Worm (Caenorhabditis elegans) whole organism, mixed stage, embryonic: Measurements from ENCODE around the gene nhr-193.

ENCODE experiments used
- M03D4.4 ChIP-seq: sonication (generic microtip); optimal IDR thresholded peaks from 2 replicates; lab custom pipeline; 2017; ENCODE audit warnings: mild to moderate bottlenecking, missing genetic modification characterization, missing compliant biosample characterization
- bed-3 ChIP-seq: fragments of 200-800 bp; sonication (Bioruptor generic); optimal IDR thresholded peaks from 3 replicates; lab custom pipeline; 2018; ENCODE audit warnings: mild to moderate bottlenecking, missing genetic modification characterization, moderate library complexity, missing compliant biosample characterization
- blmp-1 ChIP-seq: fragments of 150-350 bp; optimal IDR thresholded peaks from 2 replicates; lab custom pipeline; 2014; ENCODE audit warnings: missing biosample characterization, missing genetic modification characterization
- ceh-39 ChIP-seq: fragments of 150-350 bp; optimal IDR thresholded peaks from 2 replicates; lab custom pipeline; 2014; ENCODE audit warnings: missing biosample characterization, missing genetic modification characterization
- ceh-43 ChIP-seq: fragments of 200-800 bp; sonication (Bioruptor generic); optimal IDR thresholded peaks from 2 replicates; lab custom pipeline; 2018; ENCODE audit warnings: mild to moderate bottlenecking, missing genetic modification characterization, moderate library complexity, missing compliant biosample characterization
- ceh-83 ChIP-seq: fragments of 200-800 bp; sonication (Bioruptor generic); optimal IDR thresholded peaks from 2 replicates; lab custom pipeline; 2018; ENCODE audit warnings: mild to moderate bottlenecking, missing genetic modification characterization, missing compliant biosample characterization
- ces-1 ChIP-seq: fragments of 150-350 bp; optimal IDR thresholded peaks from 2 replicates; lab custom pipeline; 2014; ENCODE audit warnings: missing biosample characterization, missing genetic modification reagents, missing genetic modification characterization
- cnd-1 ChIP-seq: fragments of 200-800 bp; sonication (Bioruptor generic); optimal IDR thresholded peaks from 2 replicates; lab custom pipeline; 2018; ENCODE audit warnings: mild to moderate bottlenecking, missing genetic modification characterization, missing compliant biosample characterization
- drap-1 ChIP-seq: fragments of 200-800 bp; sonication (Bioruptor generic); optimal IDR thresholded peaks from 3 replicates; lab custom pipeline; 2018; ENCODE audit warnings: mild to moderate bottlenecking, missing genetic modification characterization, missing compliant biosample characterization
- elt-1 ChIP-seq: sonication (generic microtip); optimal IDR thresholded peaks from 2 replicates; lab custom pipeline; 2017; ENCODE audit warnings: missing genetic modification characterization, mild to moderate bottlenecking, missing compliant biosample characterization, antibody characterized with exemption, moderate library complexity, borderline replicate concordance; ENCODE audit not compliant: insufficient read depth
- elt-3 ChIP-seq: fragments of 150-350 bp; optimal IDR thresholded peaks from 2 replicates; lab custom pipeline; 2014; ENCODE audit warnings: missing biosample characterization, missing genetic modification characterization
- flh-1 ChIP-seq: fragments of 200-800 bp; sonication (Bioruptor generic); optimal IDR thresholded peaks from 2 replicates; lab custom pipeline; 2018; ENCODE audit warnings: mild to moderate bottlenecking, missing genetic modification characterization, moderate library complexity, missing compliant biosample characterization
- ham-2 ChIP-seq: fragments of 200-800 bp; sonication (Bioruptor generic); optimal IDR thresholded peaks from 2 replicates; lab custom pipeline; 2018; ENCODE audit warnings: mild to moderate bottlenecking, missing genetic modification characterization, missing compliant biosample characterization
- hlh-1 ChIP-seq: fragments of 150-350 bp; optimal IDR thresholded peaks from 2 replicates; lab custom pipeline; 2014; ENCODE audit warnings: missing biosample characterization, missing genetic modification reagents, missing genetic modification characterization
- lin-13 ChIP-seq: fragments of 150-350 bp; optimal IDR thresholded peaks from 2 replicates; lab custom pipeline; 2014; ENCODE audit warnings: missing biosample characterization, missing genetic modification characterization
- lin-32 ChIP-seq: fragments of 200-800 bp; sonication (Bioruptor generic); optimal IDR thresholded peaks from 2 replicates; lab custom pipeline; 2018; ENCODE audit warnings: mild to moderate bottlenecking, missing genetic modification characterization, missing compliant biosample characterization
- lsy-2 ChIP-seq: fragments of 150-350 bp; optimal IDR thresholded peaks from 2 replicates; lab custom pipeline; 2014; ENCODE audit warnings: missing biosample characterization, missing genetic modification characterization
- mab-5 ChIP-seq: fragments of 150-350 bp; optimal IDR thresholded peaks from 2 replicates; lab custom pipeline; 2014; ENCODE audit warnings: missing biosample characterization, missing genetic modification characterization
- mep-1 ChIP-seq: fragments of 150-350 bp; optimal IDR thresholded peaks from 2 replicates; lab custom pipeline; 2017; ENCODE audit warnings: missing biosample characterization, missing genetic modification reagents, missing genetic modification characterization, inconsistent platforms
- mls-2 ChIP-seq: sonication (generic microtip); optimal IDR thresholded peaks from 2 replicates; lab custom pipeline; 2016; ENCODE audit warnings: mild to moderate bottlenecking, missing genetic modification characterization, moderate library complexity, missing compliant biosample characterization
- nhr-12 ChIP-seq: fragments of 150-350 bp; optimal IDR thresholded peaks from 2 replicates; lab custom pipeline; 2014; ENCODE audit warnings: missing biosample characterization, missing genetic modification characterization
- nhr-2 ChIP-seq: fragments of 150-350 bp; optimal IDR thresholded peaks from 2 replicates; lab custom pipeline; 2014; ENCODE audit warnings: missing biosample characterization, missing genetic modification characterization
- nhr-237 ChIP-seq: fragments of 150-350 bp; optimal IDR thresholded peaks from 2 replicates; lab custom pipeline; 2014; ENCODE audit warnings: missing biosample characterization, missing genetic modification characterization
- nhr-28 ChIP-seq: fragments of 150-350 bp; optimal IDR thresholded peaks from 2 replicates; lab custom pipeline; 2014; ENCODE audit warnings: missing biosample characterization, missing genetic modification characterization
- nhr-76 ChIP-seq: sonication (generic microtip); optimal IDR thresholded peaks from 2 replicates; lab custom pipeline; 2017; ENCODE audit warnings: missing biosample characterization, missing genetic modification characterization
- pha-4 ChIP-seq: fragments of 150-350 bp; optimal IDR thresholded peaks from 2 replicates; lab custom pipeline; 2018; ENCODE audit warnings: missing biosample characterization, missing genetic modification reagents, missing genetic modification characterization
- sem-2 ChIP-seq: fragments of 200-800 bp; sonication (Bioruptor generic); optimal IDR thresholded peaks from 2 replicates; lab custom pipeline; 2018; ENCODE audit warnings: mild to moderate bottlenecking, missing genetic modification characterization, missing compliant biosample characterization
- snpc-4 ChIP-seq: fragments of 150-350 bp; optimal IDR thresholded peaks from 2 replicates; lab custom pipeline; 2014; ENCODE audit warnings: missing biosample characterization, missing genetic modification characterization
- sptf-1 ChIP-seq: sonication (generic microtip); optimal IDR thresholded peaks from 2 replicates; lab custom pipeline; 2017; ENCODE audit warnings: mild to moderate bottlenecking, missing genetic modification characterization, moderate library complexity, missing compliant biosample characterization
- tbx-8 ChIP-seq: fragments of 200-800 bp; sonication (Bioruptor generic); optimal IDR thresholded peaks from 2 replicates; lab custom pipeline; 2018; ENCODE audit warnings: mild to moderate bottlenecking, missing genetic modification characterization, moderate library complexity, missing compliant biosample characterization
- unc-120 ChIP-seq: sonication (generic microtip); optimal IDR thresholded peaks from 2 replicates; lab custom pipeline; 2017; ENCODE audit warnings: missing genetic modification characterization, missing compliant biosample characterization; ENCODE audit not compliant: poor library complexity, severe bottlenecking
- unc-39 ChIP-seq: fragments of 150-350 bp; optimal IDR thresholded peaks from 2 replicates; lab custom pipeline; 2014; ENCODE audit warnings: missing biosample characterization, missing genetic modification characterization
- unc-62 ChIP-seq: fragments of 150-350 bp; optimal IDR thresholded peaks from 2 replicates; lab custom pipeline; 2014; ENCODE audit warnings: missing biosample characterization, missing genetic modification reagents, missing genetic modification characterization
- zip-8 ChIP-seq: fragments of 150-350 bp; optimal IDR thresholded peaks from 2 replicates; lab custom pipeline; 2014; ENCODE audit warnings: missing biosample characterization, missing genetic modification characterization
- ztf-11 ChIP-seq: fragments of 150-350 bp; optimal IDR thresholded peaks from 2 replicates; lab custom pipeline; 2014; ENCODE audit warnings: missing biosample characterization, missing genetic modification characterization

Gene nhr-193

ce11 chrV:16351757-16352156 lies 9.6 kb downstream of the nhr-193 start:
- TF ChIP-seq flh-1 (GFP tag; lab: Kevin White, UChicago) (no peak), bed-3 (GFP tag; lab: Kevin White, UChicago) (no peak), elt-3 (tag; lab: Kevin White, UChicago) (no peak)

- TF ChIP-seq unc-120 (peak; percentile 67), unc-62 (GFP tag; lab: Kevin White, UChicago) (peak; percentile 12), elt-1 (tag; lab: Kevin White, UChicago) (no peak), hlh-1 (peak; percentile 39), nhr-76 (tag; lab: Kevin White, UChicago) (no peak)
These were observed 10.2 kb downstream of the nhr-193 start for ce11 chrV:16352282-16352681.

ce11 chrV:16354675-16355074 lies 12.6 kb downstream of the nhr-193 start:
- TF ChIP-seq unc-39 (no peak), hlh-1 (no peak), mab-5 (no peak), nhr-237 (tag; lab: Kevin White, UChicago) (no peak), ham-2 (GFP tag; lab: Kevin White, UChicago) (no peak), lin-32 (no peak), ces-1 (GFP tag; lab: Kevin White, UChicago) (no peak), unc-62 (GFP tag; lab: Kevin White, UChicago) (no peak)

ce11 chrV:16355941-16356340 lies 13.8 kb downstream of the nhr-193 start:
- TF ChIP-seq flh-1 (GFP tag; lab: Kevin White, UChicago) (no peak), pha-4 (peak; percentile 70), unc-62 (GFP tag; lab: Kevin White, UChicago) (peak; percentile 47), elt-3 (tag; lab: Kevin White, UChicago) (peak; percentile 58), nhr-237 (tag; lab: Kevin White, UChicago) (peak; percentile 51), elt-1 (tag; lab: Kevin White, UChicago) (no peak), hlh-1 (peak; percentile 22), drap-1 (GFP tag; lab: Kevin White, UChicago) (peak; percentile 37), lin-13 (tag; lab: Kevin White, UChicago) (peak; percentile 42), snpc-4 (tag; lab: Kevin White, UChicago) (no peak), nhr-2 (tag; lab: Kevin White, UChicago) (peak; percentile 85), ham-2 (GFP tag; lab: Kevin White, UChicago) (peak; percentile 55), unc-39 (no peak), cnd-1 (peak; percentile 33), lin-32 (no peak), M03D4.4 (tag; lab: Kevin White, UChicago) (peak; percentile 8), zip-8 (tag; lab: Kevin White, UChicago) (no peak), unc-120 (peak; percentile 59), lsy-2 (tag; lab: Kevin White, UChicago) (peak; percentile 22), nhr-28 (tag; lab: Kevin White, UChicago) (no peak), mls-2 (tag; lab: Kevin White, UChicago) (peak; percentile 77), tbx-8 (GFP tag; lab: Kevin White, UChicago) (no peak), ztf-11 (peak; percentile 51), ceh-83 (GFP tag; lab: Kevin White, UChicago) (no peak), mab-5 (no peak), sem-2 (GFP tag; lab: Kevin White, UChicago) (no peak), sptf-1 (tag; lab: Kevin White, UChicago) (peak; percentile 65), blmp-1 (tag; lab: Kevin White, UChicago) (peak; percentile 42), ceh-39 (tag; lab: Kevin White, UChicago) (peak; percentile 49), nhr-12 (no peak), mep-1 (peak; percentile 42), bed-3 (GFP tag; lab: Kevin White, UChicago) (no peak), ces-1 (GFP tag; lab: Kevin White, UChicago) (peak; percentile 76), nhr-76 (tag; lab: Kevin White, UChicago) (no peak), ceh-43 (GFP tag; lab: Kevin White, UChicago) (no peak)
- TF ChIP-seq, all 35 proteins: peak for 20
